Fruit fly (Drosophila melanogaster) whole organism, embryonic: ENCODE data around the gene pnr.

ENCODE experiments used
- Bdp1 ChIP-seq: fragments of 200-800 bp; sonication (Bioruptor generic); optimal IDR thresholded peaks from 3 replicates; lab custom pipeline; 2016; ENCODE audit warnings: missing biosample characterization, missing genetic modification characterization
- CG10267 ChIP-seq: fragments of 200-800 bp; sonication (Bioruptor generic); optimal IDR thresholded peaks from 2 replicates; lab custom pipeline; 2018; ENCODE audit warnings: missing biosample characterization, mild to moderate bottlenecking, missing genetic modification characterization, moderate library complexity
- CG12299 ChIP-seq: fragments of 200-800 bp; sonication (Bioruptor generic); optimal IDR thresholded peaks from 2 replicates; lab custom pipeline; 2018; ENCODE audit warnings: missing biosample characterization, mild to moderate bottlenecking, missing genetic modification characterization
- CG13123 ChIP-seq: fragments of 200-800 bp; sonication (Bioruptor generic); optimal IDR thresholded peaks from 2 replicates; lab custom pipeline; 2016; ENCODE audit warnings: missing biosample characterization, missing genetic modification characterization
- CG14860 ChIP-seq: fragments of 200-800 bp; sonication (Bioruptor generic); IDR thresholded peaks from 3 replicates; pipeline ENCODE4 v1.3.6; 2022; ENCODE audit warnings: missing biosample characterization, missing genetic modification characterization; ENCODE audit not compliant: partially characterized antibody
- CG15011 ChIP-seq: fragments of 200-800 bp; sonication (Bioruptor generic); optimal IDR thresholded peaks from 3 replicates; lab custom pipeline; 2018; ENCODE audit warnings: missing biosample characterization, mild to moderate bottlenecking, missing genetic modification characterization
- CG15479 ChIP-seq: fragments of 200-800 bp; sonication (Bioruptor generic); optimal IDR thresholded peaks from 3 replicates; lab custom pipeline; 2019; ENCODE audit warnings: missing biosample characterization, mild to moderate bottlenecking, missing genetic modification characterization, moderate library complexity
- CG1602 ChIP-seq: fragments of 200-800 bp; sonication (Bioruptor generic); optimal IDR thresholded peaks from 3 replicates; lab custom pipeline; 2016; ENCODE audit warnings: missing biosample characterization, missing genetic modification characterization
- CG16863 ChIP-seq: fragments of 200-800 bp; sonication (Bioruptor generic); optimal IDR thresholded peaks from 3 replicates; lab custom pipeline; 2016; ENCODE audit warnings: missing biosample characterization, missing genetic modification characterization
- CG2678 ChIP-seq: fragments of 200-800 bp; sonication (Bioruptor generic); optimal IDR thresholded peaks from 3 replicates; lab custom pipeline; 2019; ENCODE audit warnings: missing biosample characterization, mild to moderate bottlenecking, missing genetic modification characterization, moderate library complexity
- CG3065 ChIP-seq: fragments of 200-800 bp; sonication (Bioruptor generic); optimal IDR thresholded peaks from 2 replicates; lab custom pipeline; 2016; ENCODE audit warnings: missing biosample characterization, missing genetic modification characterization
- CG31224 ChIP-seq: fragments of 200-800 bp; sonication (Bioruptor generic); IDR thresholded peaks from 2 replicates; pipeline ENCODE4 v1.3.6; 2022; ENCODE audit warnings: missing biosample characterization, missing genetic modification characterization
- CG34376 ChIP-seq: fragments of 200-800 bp; sonication (Bioruptor generic); optimal IDR thresholded peaks from 2 replicates; lab custom pipeline; 2018; ENCODE audit warnings: missing biosample characterization, mild to moderate bottlenecking, missing genetic modification characterization
- CG4617 ChIP-seq: fragments of 200-800 bp; sonication (Bioruptor generic); optimal IDR thresholded peaks from 3 replicates; lab custom pipeline; 2016; ENCODE audit warnings: missing biosample characterization, missing genetic modification characterization, borderline replicate concordance
- CG5953 ChIP-seq: fragments of 200-800 bp; sonication (Bioruptor generic); IDR thresholded peaks from 2 replicates; pipeline ENCODE4 v1.3.6; 2022; ENCODE audit warnings: missing biosample characterization, missing genetic modification characterization
- CG6272 ChIP-seq: fragments of 200-800 bp; sonication (Bioruptor generic); IDR thresholded peaks from 2 replicates; pipeline ENCODE4 v1.3.6; 2022; ENCODE audit warnings: missing biosample characterization, missing genetic modification characterization
- CG8281 ChIP-seq: fragments of 200-800 bp; sonication (Bioruptor generic); optimal IDR thresholded peaks from 2 replicates; lab custom pipeline; 2018; ENCODE audit warnings: missing biosample characterization, mild to moderate bottlenecking, missing genetic modification characterization, moderate library complexity
- CG8924 ChIP-seq: fragments of 200-800 bp; optimal IDR thresholded peaks from 3 replicates; lab custom pipeline; 2019; ENCODE audit warnings: missing biosample characterization, mild to moderate bottlenecking, missing genetic modification characterization, moderate library complexity
- CkIIα-i1 ChIP-seq: fragments of 200-800 bp; sonication (Bioruptor generic); IDR thresholded peaks from 2 replicates; pipeline ENCODE4 v1.3.6; 2022; ENCODE audit warnings: missing biosample characterization, missing genetic modification characterization
- CoRest ChIP-seq: fragments of 200-800 bp; sonication (Bioruptor generic); optimal IDR thresholded peaks from 3 replicates; lab custom pipeline; 2018; ENCODE audit warnings: missing biosample characterization, mild to moderate bottlenecking, missing genetic modification characterization, moderate library complexity
- CrebB ChIP-seq: fragments of 200-800 bp; sonication (Bioruptor generic); optimal IDR thresholded peaks from 3 replicates; lab custom pipeline; 2018; ENCODE audit warnings: missing biosample characterization, mild to moderate bottlenecking, missing genetic modification characterization
- Dp ChIP-seq: fragments of 200-800 bp; sonication (Bioruptor generic); optimal IDR thresholded peaks from 2 replicates; lab custom pipeline; 2018; ENCODE audit warnings: missing biosample characterization, mild to moderate bottlenecking, missing genetic modification characterization, moderate library complexity
- ERR ChIP-seq: fragments of 200-800 bp; sonication (Bioruptor generic); optimal IDR thresholded peaks from 2 replicates; lab custom pipeline; 2016; ENCODE audit warnings: missing biosample characterization, missing genetic modification characterization
- H15 ChIP-seq: fragments of 200-800 bp; sonication (Bioruptor generic); IDR thresholded peaks from 3 replicates; pipeline ENCODE4 v1.3.6; 2022; ENCODE audit warnings: missing biosample characterization, missing genetic modification characterization
- Kr ChIP-seq: fragments of 200-800 bp; sonication (Bioruptor generic); optimal IDR thresholded peaks from 2 replicates; lab custom pipeline; 2017; ENCODE audit warnings: missing biosample characterization, mild to moderate bottlenecking, missing genetic modification characterization
- MESR4 ChIP-seq: fragments of 200-800 bp; sonication (Bioruptor generic); optimal IDR thresholded peaks from 2 replicates; lab custom pipeline; 2018; ENCODE audit warnings: missing biosample characterization, mild to moderate bottlenecking, missing genetic modification characterization, moderate library complexity
- Pdp1 ChIP-seq, 2 experiments: fragments of 200-800 bp; sonication (Bioruptor generic); optimal IDR thresholded peaks; 3 replicates each; lab custom pipeline; 2016; ENCODE audit warnings: missing biosample characterization in 2 of 2, missing genetic modification characterization in 2 of 2, mild to moderate bottlenecking in 1 of 2, moderate library complexity in 1 of 2
- Rx ChIP-seq: fragments of 200-800 bp; sonication (Bioruptor generic); IDR thresholded peaks from 2 replicates; pipeline ENCODE4 v1.3.6; 2022; ENCODE audit warnings: missing biosample characterization, missing genetic modification characterization
- Sry-δ ChIP-seq: fragments of 200-800 bp; sonication (Bioruptor generic); optimal IDR thresholded peaks from 2 replicates; lab custom pipeline; 2016; ENCODE audit warnings: missing biosample characterization, missing genetic modification characterization
- TFAM ChIP-seq: fragments of 200-800 bp; sonication (Bioruptor generic); optimal IDR thresholded peaks from 2 replicates; lab custom pipeline; 2017; ENCODE audit warnings: missing biosample characterization, missing genetic modification characterization, inconsistent platforms
- Vsx1 ChIP-seq: fragments of 200-800 bp; sonication (Bioruptor generic); optimal IDR thresholded peaks from 2 replicates; lab custom pipeline; 2017; ENCODE audit warnings: missing biosample characterization, mild to moderate bottlenecking, missing genetic modification characterization, missing genetic modification reagents
- bbx ChIP-seq: fragments of 200-800 bp; sonication (Bioruptor generic); IDR thresholded peaks from 2 replicates; pipeline ENCODE4 v1.3.6; 2022; ENCODE audit warnings: missing biosample characterization, missing genetic modification characterization; ENCODE audit not compliant: partially characterized antibody
- crol ChIP-seq: fragments of 200-800 bp; sonication (Bioruptor generic); IDR thresholded peaks from 2 replicates; pipeline ENCODE4 v1.3.6; 2022; ENCODE audit warnings: missing biosample characterization, missing genetic modification characterization
- dysf ChIP-seq: fragments of 200-800 bp; sonication (Bioruptor generic); IDR thresholded peaks from 3 replicates; pipeline ENCODE4 v1.3.6; 2022; ENCODE audit warnings: missing biosample characterization, missing genetic modification characterization
- ftz-f1 ChIP-seq: fragments of 200-800 bp; sonication (Bioruptor generic); optimal IDR thresholded peaks from 2 replicates; lab custom pipeline; 2016; ENCODE audit warnings: missing biosample characterization, missing genetic modification characterization
- ham ChIP-seq: fragments of 200-800 bp; sonication (Bioruptor generic); IDR thresholded peaks from 2 replicates; pipeline ENCODE4 v1.3.6; 2022; ENCODE audit warnings: missing biosample characterization, missing genetic modification characterization
- insv ChIP-seq, 2 experiments: fragments of 200-800 bp; sonication (Bioruptor generic); optimal IDR thresholded peaks; 3 replicates each; lab custom pipeline; 2016 to 2018; ENCODE audit warnings: missing biosample characterization in 2 of 2, missing genetic modification characterization in 2 of 2
- kay ChIP-seq: fragments of 200-800 bp; sonication (Bioruptor generic); optimal IDR thresholded peaks from 2 replicates; lab custom pipeline; 2016; ENCODE audit warnings: missing biosample characterization, missing genetic modification characterization
- lilli ChIP-seq: fragments of 200-800 bp; sonication (Bioruptor generic); optimal IDR thresholded peaks from 3 replicates; lab custom pipeline; 2016; ENCODE audit warnings: missing biosample characterization, missing genetic modification characterization
- phol ChIP-seq: fragments of 200-800 bp; sonication (Bioruptor generic); optimal IDR thresholded peaks from 3 replicates; lab custom pipeline; 2018; ENCODE audit warnings: missing biosample characterization, mild to moderate bottlenecking, missing genetic modification characterization, moderate library complexity
- rib ChIP-seq: fragments of 200-800 bp; sonication (Bioruptor generic); IDR thresholded peaks from 2 replicates; pipeline ENCODE4 v1.3.6; 2022; ENCODE audit warnings: missing biosample characterization, missing genetic modification characterization
- ro ChIP-seq: fragments of 200-800 bp; sonication (Bioruptor generic); IDR thresholded peaks from 2 replicates; pipeline ENCODE4 v1.3.6; 2022; ENCODE audit warnings: missing biosample characterization, missing genetic modification characterization
- salm ChIP-seq: fragments of 200-800 bp; sonication (Bioruptor generic); optimal IDR thresholded peaks from 2 replicates; lab custom pipeline; 2018; ENCODE audit warnings: missing biosample characterization, mild to moderate bottlenecking, missing genetic modification characterization
- seq ChIP-seq: fragments of 200-800 bp; sonication (Bioruptor generic); IDR thresholded peaks from 2 replicates; pipeline ENCODE4 v1.3.6; 2022; ENCODE audit warnings: missing biosample characterization, missing genetic modification characterization
- so ChIP-seq: fragments of 200-800 bp; sonication (Bioruptor generic); IDR thresholded peaks from 3 replicates; pipeline ENCODE4 v1.3.6; 2022; ENCODE audit warnings: missing biosample characterization, missing genetic modification characterization
- tio ChIP-seq: fragments of 200-800 bp; sonication (Bioruptor generic); optimal IDR thresholded peaks from 2 replicates; lab custom pipeline; 2017; ENCODE audit warnings: missing biosample characterization, missing genetic modification characterization, inconsistent platforms
- tna ChIP-seq: fragments of 200-800 bp; sonication (Bioruptor generic); IDR thresholded peaks from 2 replicates; pipeline ENCODE4 v1.3.6; 2022; ENCODE audit warnings: missing biosample characterization, missing genetic modification characterization; ENCODE audit not compliant: partially characterized antibody
- tx ChIP-seq: fragments of 200-800 bp; sonication (Bioruptor generic); optimal IDR thresholded peaks from 2 replicates; lab custom pipeline; 2016; ENCODE audit warnings: missing biosample characterization, missing genetic modification characterization
- wdn ChIP-seq: fragments of 200-800 bp; sonication (Bioruptor generic); IDR thresholded peaks from 2 replicates; pipeline ENCODE4 v1.3.6; 2022; ENCODE audit warnings: missing biosample characterization, missing genetic modification characterization
- zf30C ChIP-seq: fragments of 200-800 bp; sonication (Bioruptor generic); optimal IDR thresholded peaks from 3 replicates; lab custom pipeline; 2018; ENCODE audit warnings: missing biosample characterization, mild to moderate bottlenecking, missing genetic modification characterization

The pnr gene

DNA sequence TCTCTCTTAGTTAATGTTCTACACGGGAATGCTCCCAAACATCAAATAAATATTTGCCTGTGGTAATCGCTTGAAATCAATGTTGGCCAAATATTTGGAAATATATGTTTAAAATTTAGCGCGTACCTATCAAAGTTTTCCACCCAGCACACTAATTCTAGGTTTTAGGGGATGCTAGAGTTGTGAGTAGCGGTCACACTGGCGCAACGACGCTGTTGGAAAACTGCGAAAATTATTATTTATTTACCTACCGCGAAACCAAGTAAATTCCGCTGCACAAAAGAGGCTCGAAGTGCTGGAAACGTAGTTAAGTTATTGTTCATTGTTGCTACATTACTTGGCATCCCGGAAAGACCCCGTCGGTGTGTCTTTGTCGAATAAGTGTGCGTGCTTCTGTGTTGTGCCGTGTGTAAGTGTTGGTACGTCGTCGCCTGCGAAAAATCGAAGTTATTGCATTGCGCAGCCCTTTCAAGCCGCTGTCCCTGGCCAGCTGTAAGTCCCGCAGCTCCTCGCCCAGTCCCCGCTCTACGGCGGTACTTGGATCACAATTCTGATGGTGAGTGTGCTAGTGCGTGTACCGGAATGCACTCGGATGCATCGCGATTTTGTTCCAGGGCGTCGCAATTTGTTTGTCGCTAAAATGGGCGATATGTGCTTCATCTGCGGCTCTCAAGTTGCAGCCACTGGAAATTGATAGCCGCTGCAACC lies 24.9 kb downstream of the pnr start, which contains the start of gene msps (continued):
- TF ChIP-seq wdn (GFP tag; lab: Robert Waterston, UW) (no peak), crol (no peak), CG3065 (GFP tag; lab: Kevin White, UChicago) (no peak), CG31224 (GFP tag; lab: Robert Waterston, UW) (no peak), Vsx1 (GFP tag; lab: Kevin White, UChicago) (no peak), CG15479 (GFP tag; lab: Kevin White, UChicago) (peak; percentile 42), Kr (GFP tag; lab: Kevin White, UChicago) (no peak), ftz-f1 (GFP tag; lab: Kevin White, UChicago) (no peak), rib (GFP tag; lab: Robert Waterston, UW) (no peak), kay (no peak), zf30C (no peak), CG34376 (no peak), CG10267 (peak; percentile 43), ro (GFP tag; lab: Robert Waterston, UW) (no peak), Sry-δ (peak; percentile 50), salm (tag; lab: Kevin White, UChicago) (no peak), CG1602 (GFP tag; lab: Kevin White, UChicago) (no peak), CG2678 (tag; lab: Kevin White, UChicago) (no peak), CG6272 (no peak), ham (no peak), CG14860 (GFP tag; lab: Robert Waterston, UW) (peak; percentile 71), CG8281 (tag; lab: Kevin White, UChicago) (no peak), H15 (no peak), dysf (GFP tag; lab: Robert Waterston, UW) (no peak), CG8924 (peak; percentile 19), bbx (peak; percentile 89), insv (GFP tag; optimal IDR thresholded peaks at IDR 0.05; lab: Kevin White, UChicago) (no peak), Pdp1 (GFP tag; optimal IDR thresholded peaks at IDR 0.05; lab: Kevin White, UChicago) (no peak), TFAM (GFP tag; lab: Kevin White, UChicago) (no peak), tx (GFP tag; lab: Kevin White, UChicago) (no peak), tna (no peak; the same call in 1 of the 2 replicates), CG16863 (no peak), Bdp1 (GFP tag; lab: Kevin White, UChicago) (no peak), lilli (GFP tag; lab: Kevin White, UChicago) (no peak), Rx (no peak), CG4617 (GFP tag; lab: Kevin White, UChicago) (peak; percentile 95), so (GFP tag; lab: Robert Waterston, UW) (no peak), CoRest (tag; lab: Kevin White, UChicago) (no peak), CG12299 (tag; lab: Kevin White, UChicago) (no peak), CkIIα-i1 (GFP tag; lab: Robert Waterston, UW) (no peak), ERR (GFP tag; lab: Kevin White, UChicago) (no peak), phol (tag; lab: Kevin White, UChicago) (peak; percentile 3), seq (GFP tag; lab: Robert Waterston, UW) (no peak), CG5953 (GFP tag; lab: Robert Waterston, UW) (no peak), MESR4 (GFP tag; lab: Kevin White, UChicago) (peak; percentile 55), tio (no peak), Dp (peak; percentile 94), CrebB (tag; lab: Kevin White, UChicago) (no peak), CG13123 (no peak), CG15011 (GFP tag; lab: Kevin White, UChicago) (no peak)
